Fruit fly (Drosophila melanogaster) whole organism, wandering third instar larva: ENCODE data around the gene CG7519.

Experiments used
- Dif ChIP-seq: fragments of 200-275, 200-300 bp; sonication (Bioruptor generic); optimal IDR thresholded peaks from 2 replicates; lab custom pipeline; 2018; ENCODE audit warnings: missing biosample characterization, missing genetic modification characterization; ENCODE audit not compliant: partially characterized antibody
- dsf ChIP-seq: sonication (Bioruptor generic); optimal IDR thresholded peaks from 2 replicates; lab custom pipeline; 2016; ENCODE audit warnings: missing biosample characterization, missing genetic modification characterization, borderline replicate concordance

DNA sequence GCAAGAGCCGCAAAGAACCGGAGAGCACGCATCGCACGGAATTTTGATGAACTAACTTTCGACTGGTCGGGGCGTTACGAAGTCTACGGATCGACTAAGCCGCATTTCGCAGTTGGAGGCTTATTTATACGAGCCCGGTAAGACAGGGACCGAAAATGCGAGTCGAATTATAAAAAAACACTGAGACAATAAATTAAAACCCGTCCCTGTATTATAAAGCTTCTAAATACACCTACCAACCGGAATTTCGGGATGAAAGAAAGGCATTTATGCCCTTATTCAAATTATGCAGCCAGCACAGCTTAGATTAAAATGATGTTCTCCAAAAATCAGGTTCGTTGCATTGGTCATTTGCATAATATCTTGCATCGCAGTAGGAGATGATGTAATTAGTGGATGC lies 48.2 kb upstream of the CG7519 start, which contains the start of gene Alp1:
- TF ChIP-seq dsf (GFP tag; lab: Kevin White, UChicago), result no peak
- no peak for TF ChIP-seq Dif
